Worm (Caenorhabditis elegans) whole organism, L3 larva: ENCODE results near the gene frpr-21.

ENCODE experiments used
- aly-2 ChIP-seq: fragments of 150-350 bp; optimal IDR thresholded peaks from 2 replicates; lab custom pipeline; 2014; ENCODE audit warnings: missing biosample characterization, missing genetic modification characterization
- ama-1 ChIP-seq: fragments of 150-350 bp; optimal IDR thresholded peaks from 2 replicates; lab custom pipeline; 2018
- nhr-23 ChIP-seq: fragments of 150-350 bp; optimal IDR thresholded peaks from 2 replicates; lab custom pipeline; 2014; ENCODE audit warnings: missing biosample characterization, missing genetic modification reagents, missing genetic modification characterization
- nhr-76 ChIP-seq: fragments of 150-350 bp; sonication (generic microtip); optimal IDR thresholded peaks from 5 replicates; lab custom pipeline; 2014; ENCODE audit warnings: missing biosample characterization, missing genetic modification characterization
- nhr-77 ChIP-seq: fragments of 150-350 bp; optimal IDR thresholded peaks from 2 replicates; lab custom pipeline; 2014; ENCODE audit warnings: missing biosample characterization, missing genetic modification characterization

DNA sequence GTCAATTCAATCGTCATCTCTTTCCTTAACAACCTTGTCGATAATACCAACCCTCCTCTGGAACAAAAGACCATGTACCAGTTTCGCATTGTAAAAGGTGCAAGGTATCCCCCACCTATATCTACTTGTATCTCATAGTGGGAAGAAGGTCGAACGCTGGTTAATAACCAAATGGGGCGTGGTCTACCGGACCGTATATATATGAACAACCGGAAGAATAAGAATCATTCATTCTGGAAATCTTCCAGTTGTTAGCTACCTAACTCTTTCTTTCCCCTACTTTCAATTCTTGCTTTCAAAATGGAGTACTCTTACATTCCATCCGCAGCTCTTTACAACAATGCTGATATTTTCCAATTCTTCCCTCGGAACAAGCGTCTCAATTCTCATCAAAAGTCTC is 39.4 kb upstream of the frpr-21 start, which contains the start of gene ZK673.5:
- no peak for TF ChIP-seq aly-2 (tag; lab: Kevin White, UChicago)
- TF ChIP-seq ama-1, result no peak
- no peak for TF ChIP-seq nhr-23
- TF ChIP-seq nhr-76 (tag; lab: Kevin White, UChicago), result no peak
- TF ChIP-seq nhr-77, result no peak
